Worm (Caenorhabditis elegans): ENCODE results near the gene C49C8.6.

The C49C8.6 gene

DNA sequence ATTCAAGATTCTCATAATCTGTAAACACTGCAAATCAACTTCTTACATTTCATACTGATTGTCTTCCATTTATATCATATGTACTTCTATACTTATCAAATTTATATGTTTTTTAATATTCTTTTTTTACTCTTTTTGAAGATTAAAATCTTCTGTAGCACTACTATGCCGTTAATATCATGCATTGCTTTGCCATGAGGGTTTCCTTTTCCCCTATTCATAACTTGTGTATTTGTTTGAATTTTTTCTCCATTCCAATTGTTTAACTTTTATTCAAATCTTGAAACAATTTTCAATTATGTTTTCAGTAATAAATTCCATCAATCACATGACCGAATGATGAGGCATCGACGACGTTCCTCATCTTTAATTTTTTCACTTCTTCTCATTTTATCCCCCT, 10.6 kb upstream of the C49C8.6 start, which contains the start of gene cdh-5:
Gene cdh-5, plus strand, starts transcription at position 301 of the 400 bp plus-strand sequence.
- no peak for TF ChIP-seq C04F5.9 (tag; optimal IDR thresholded peaks at IDR 0.05)
- TF ChIP-seq jun-1 (tag; optimal IDR thresholded peaks at IDR 0.05), result no peak
- no peak for TF ChIP-seq Y116A8C.19 (tag; optimal IDR thresholded peaks at IDR 0.05; ENCODE audit: borderline replicate concordance)
- TF ChIP-seq lin-13 (GFP tag; optimal IDR thresholded peaks at IDR 0.05), result no peak
- no peak for TF ChIP-seq ces-1 (GFP tag; optimal IDR thresholded peaks at IDR 0.05)
- TF ChIP-seq ceh-88 (GFP tag; IDR thresholded peaks at IDR 0.05), result no peak
- TF ChIP-seq aly-2 (tag; optimal IDR thresholded peaks at IDR 0.05), result no peak
- no peak for TF ChIP-seq sox-4 (tag; optimal IDR thresholded peaks at IDR 0.05)
- no peak for TF ChIP-seq irx-1 (tag; optimal IDR thresholded peaks at IDR 0.05)
- no peak for TF ChIP-seq alr-1 (tag; optimal IDR thresholded peaks at IDR 0.05; ENCODE audit: borderline replicate concordance)
- TF ChIP-seq nhr-20 (tag; optimal IDR thresholded peaks at IDR 0.05), result no peak
- TF ChIP-seq sup-37 (GFP tag; optimal IDR thresholded peaks at IDR 0.05), result no peak
- TF ChIP-seq unc-86 (tag; optimal IDR thresholded peaks at IDR 0.05), result no peak
- TF ChIP-seq rnt-1 (tag; optimal IDR thresholded peaks at IDR 0.05), result no peak
- TF ChIP-seq vab-15 (tag; optimal IDR thresholded peaks at IDR 0.05), result no peak
- no peak for TF ChIP-seq sptf-1 (tag; optimal IDR thresholded peaks at IDR 0.05)

DNA sequence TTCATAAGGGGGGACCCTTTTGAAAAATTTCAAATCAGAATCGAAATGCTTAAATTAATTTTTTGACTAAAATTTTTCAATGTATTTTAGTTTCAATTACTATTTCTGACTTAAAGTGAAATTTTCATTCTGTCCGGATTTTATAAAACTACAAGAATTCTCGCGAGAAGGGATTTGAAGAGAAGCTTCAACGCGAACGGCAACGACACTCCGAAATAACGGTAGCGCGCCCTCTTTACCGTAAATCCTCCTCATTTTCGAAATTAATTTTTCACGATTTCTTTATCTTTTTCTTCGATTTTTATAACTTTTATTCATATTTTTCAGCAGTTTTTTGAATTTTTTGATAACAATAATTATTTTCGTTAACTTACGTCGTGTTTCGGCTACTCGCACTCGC, 7.8 kb upstream of the C49C8.6 start:
- TF ChIP-seq nhr-11 (tag; optimal IDR thresholded peaks at IDR 0.05) (no peak), efl-1 (optimal IDR thresholded peaks at IDR 0.05) (no peak), efl-1 (GFP tag; optimal IDR thresholded peaks at IDR 0.05 in 1 of 2) (peak in 1 of 2 experiments; percentile 29), dpl-1 (GFP tag; optimal IDR thresholded peaks at IDR 0.05) (peak in 1 of 3 experiments; percentile 15), lin-35 (GFP tag; optimal IDR thresholded peaks at IDR 0.05) (peak in 1 of 2 experiments; percentile 4), ets-5 (GFP tag; IDR thresholded peaks at IDR 0.05) (no peak)

DNA sequence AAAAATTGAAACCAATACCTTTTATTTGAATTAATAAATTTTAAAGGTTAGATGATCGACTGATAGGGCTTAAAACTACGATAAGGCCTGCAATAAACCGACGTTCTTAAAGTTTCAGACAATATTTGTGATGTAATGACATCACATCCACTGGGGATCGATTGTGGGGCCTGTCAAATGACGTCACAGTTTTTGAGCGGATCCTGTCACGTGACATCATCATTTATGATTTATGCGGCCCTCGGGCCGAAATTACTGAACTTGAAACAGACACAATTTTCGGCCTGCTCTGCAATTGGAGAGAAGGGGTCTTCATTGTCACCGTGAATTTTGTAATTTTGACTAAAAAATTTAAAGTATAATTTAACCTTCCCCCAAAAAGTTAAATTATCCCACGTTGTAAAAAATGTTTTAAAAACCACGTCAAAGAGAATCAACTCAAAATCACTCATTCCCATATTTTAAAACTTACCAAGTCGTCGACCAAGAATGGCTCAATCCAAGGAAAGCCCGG, 3.9 kb downstream of the C49C8.6 start, which contains the start of gene C49C8.1:
Gene C49C8.1, plus strand, starts transcription at position 464 of the 514 bp plus-strand sequence.
- TF ChIP-seq nhr-20 (tag; optimal IDR thresholded peaks at IDR 0.05) (no peak), dsc-1 (tag; optimal IDR thresholded peaks at IDR 0.05) (no peak), Y116A8C.19 (tag; optimal IDR thresholded peaks at IDR 0.05; ENCODE audit: borderline replicate concordance) (no peak), mdl-1 (tag; optimal IDR thresholded peaks at IDR 0.05) (no peak), nhr-237 (tag; optimal IDR thresholded peaks at IDR 0.05) (no peak), ztf-11 (tag; optimal IDR thresholded peaks at IDR 0.05) (no peak), snu-23 (GFP tag; optimal IDR thresholded peaks at IDR 0.05) (no peak), C34B4.2 (tag; optimal IDR thresholded peaks at IDR 0.05) (no peak), mep-1 (tag; optimal IDR thresholded peaks at IDR 0.05) (no peak), C16A3.4 (tag; optimal IDR thresholded peaks at IDR 0.05) (no peak), fkh-4 (tag; optimal IDR thresholded peaks at IDR 0.05; ENCODE audit: borderline replicate concordance) (no peak), tlp-1 (tag; optimal IDR thresholded peaks at IDR 0.05) (no peak), irx-1 (tag; optimal IDR thresholded peaks at IDR 0.05) (no peak), isw-1 (GFP tag; IDR thresholded peaks at IDR 0.05) (no peak), snpc-4 (tag; optimal IDR thresholded peaks at IDR 0.05) (no peak), xbp-1 (tag; optimal IDR thresholded peaks at IDR 0.05) (no peak)

DNA sequence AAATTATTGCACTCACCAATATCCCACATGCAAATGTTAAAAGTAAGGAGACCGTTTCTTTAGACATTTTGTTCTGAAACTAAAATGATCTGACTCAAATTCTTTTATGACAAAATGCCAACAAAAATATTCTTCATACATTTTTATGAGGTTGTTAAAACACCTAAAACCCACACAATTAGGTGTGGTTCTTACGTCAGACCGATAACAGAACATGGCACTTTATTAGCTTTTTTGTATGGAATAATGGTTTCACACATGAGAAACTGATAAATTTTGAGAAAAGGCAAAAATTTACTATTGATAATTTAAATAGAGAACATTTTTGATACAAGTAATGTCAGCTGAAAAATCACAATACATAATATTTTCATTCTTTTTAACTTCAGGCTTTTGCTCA, 4.4 kb downstream of the C49C8.6 start, which contains the start of gene C49C8.5:
Gene C49C8.5, minus strand, starts transcription at position 73 of the 400 bp plus-strand sequence.
- no peak for TF ChIP-seq lsy-2 (tag; optimal IDR thresholded peaks at IDR 0.05)
- TF ChIP-seq elt-2 (tag; optimal IDR thresholded peaks at IDR 0.05), result peak; percentile 11

Measured in whole organism, L1 larva.